Fruit fly (Drosophila melanogaster): ENCODE data around the gene NTPase.

NTPase gene

dm6 chr2L:2885503-2886225 is at the start of gene NTPase, which contains the start of gene lilli (continued):
- TF ChIP-seq CG10321 (GFP tag; IDR thresholded peaks at IDR 0.05) (peak; percentile 70), Dbx (GFP tag; IDR thresholded peaks at IDR 0.05) (peak; percentile 76), so (GFP tag; IDR thresholded peaks at IDR 0.05) (0 out of 3 replicates have a peak, but pooled peaks have one; percentile 40), Meics (GFP tag; optimal IDR thresholded peaks at IDR 0.05) (peak; percentile 19), Ada2b (GFP tag; IDR thresholded peaks at IDR 0.05) (0 out of 2 replicates have a peak, but pooled peaks have one; percentile 18), fu2 (GFP tag; optimal IDR thresholded peaks at IDR 0.05) (peak; percentile 10), repo (GFP tag; optimal IDR thresholded peaks at IDR 0.05) (peak; percentile 64), Max (GFP tag; optimal IDR thresholded peaks at IDR 0.05) (peak; percentile 53), CG17385 (GFP tag; optimal IDR thresholded peaks at IDR 0.05) (no peak), Eip74EF (GFP tag; optimal IDR thresholded peaks at IDR 0.05) (no peak), HLH3B (GFP tag; IDR thresholded peaks at IDR 0.05) (0 out of 2 replicates have a peak, but pooled peaks have one; percentile 44), CG6854 (GFP tag; optimal IDR thresholded peaks at IDR 0.05) (no peak), luna (GFP tag; optimal IDR thresholded peaks at IDR 0.05) (no peak), CG33213 (GFP tag; optimal IDR thresholded peaks at IDR 0.05) (peak; percentile 85), Hr39 (optimal IDR thresholded peaks at IDR 0.05) (no peak), tx (GFP tag; optimal IDR thresholded peaks at IDR 0.05) (peak; percentile 36), Fer1 (GFP tag; optimal IDR thresholded peaks at IDR 0.05) (peak; percentile 41), CG6683 (GFP tag; optimal IDR thresholded peaks at IDR 0.05) (peak; percentile 18), CG10462 (GFP tag; optimal IDR thresholded peaks at IDR 0.05) (peak; percentile 22), MESR4 (GFP tag; optimal IDR thresholded peaks at IDR 0.05) (peak; percentile 86), croc (GFP tag; conservative IDR thresholded peaks at IDR 0.05) (no peak), GATAe (GFP tag; conservative IDR thresholded peaks at IDR 0.05) (no peak), CG4282 (GFP tag; optimal IDR thresholded peaks at IDR 0.05) (no peak), Neu2 (GFP tag; optimal IDR thresholded peaks at IDR 0.05; ENCODE audit: borderline replicate concordance) (no peak), CG13123 (GFP tag; optimal IDR thresholded peaks at IDR 0.05) (peak; percentile 32), Doc2 (GFP tag; IDR thresholded peaks at IDR 0.05) (no peak), dan (GFP tag; IDR thresholded peaks at IDR 0.05) (no peak), klu (GFP tag; IDR thresholded peaks at IDR 0.05) (0 out of 2 replicates have a peak, but pooled peaks have one; percentile 7), Drgx (GFP tag; IDR thresholded peaks at IDR 0.05) (no peak), onecut (GFP tag; IDR thresholded peaks at IDR 0.05) (peak; percentile 35), dimm (GFP tag; IDR thresholded peaks at IDR 0.05) (no peak), CG10565 (GFP tag; optimal IDR thresholded peaks at IDR 0.05) (peak; percentile 5), toy (GFP tag; IDR thresholded peaks at IDR 0.05) (no peak), slp2 (GFP tag; optimal IDR thresholded peaks at IDR 0.05) (peak; percentile 72), dati (GFP tag; IDR thresholded peaks at IDR 0.05) (no peak), CG13775 (GFP tag; optimal IDR thresholded peaks at IDR 0.05) (peak; percentile 71), ash1 (GFP tag; optimal IDR thresholded peaks at IDR 0.05) (no peak), Taf1 (GFP tag; IDR thresholded peaks at IDR 0.05) (no peak), Sry-β (GFP tag; optimal IDR thresholded peaks at IDR 0.05) (no peak), lbe (GFP tag; optimal IDR thresholded peaks at IDR 0.05) (peak; percentile 40), ewg (GFP tag; optimal IDR thresholded peaks at IDR 0.05) (no peak), nerfin-1 (tag; optimal IDR thresholded peaks at IDR 0.05) (no peak), NFAT (GFP tag; IDR thresholded peaks at IDR 0.05) (peak; percentile 12; the same call in 1 of the 2 replicates), PHDP (tag; optimal IDR thresholded peaks at IDR 0.05) (peak; percentile 12), zf30C (GFP tag; optimal IDR thresholded peaks at IDR 0.05) (no peak), CG18476 (GFP tag; optimal IDR thresholded peaks at IDR 0.05) (peak; percentile 37), pros (GFP tag; optimal IDR thresholded peaks at IDR 0.05) (no peak), nom (GFP tag; optimal IDR thresholded peaks at IDR 0.05) (no peak), bab2 (GFP tag; optimal IDR thresholded peaks at IDR 0.05) (peak; percentile 78), B-H1 (GFP tag; IDR thresholded peaks at IDR 0.05) (peak; percentile 14; the same call in 1 of the 3 replicates)

All from whole organism, embryonic.